Worm (Caenorhabditis elegans): ENCODE results near the gene josd-1.

Gene josd-1

ce11 chrIII:2836339-2836738, at the start of gene josd-1:
Gene josd-1 (plus strand): TSS chrIII:2836639.
- no peak for TF ChIP-seq unc-62 (GFP tag; optimal IDR thresholded peaks at IDR 0.05)
- no peak for TF ChIP-seq mef-2 (tag; optimal IDR thresholded peaks at IDR 0.05)
- TF ChIP-seq ztf-11 (tag; optimal IDR thresholded peaks at IDR 0.05) = no peak
- no peak for TF ChIP-seq elt-2 (tag; optimal IDR thresholded peaks at IDR 0.05)
- no peak for TF ChIP-seq nhr-237 (tag; optimal IDR thresholded peaks at IDR 0.05)
- TF ChIP-seq C04F5.9 (tag; optimal IDR thresholded peaks at IDR 0.05) = no peak
- no peak for TF ChIP-seq ceh-82 (tag; optimal IDR thresholded peaks at IDR 0.05)

ce11 chrIII:2786740-2787139, 49.7 kb upstream of the josd-1 start, which contains the start of gene nduc-2:
Gene nduc-2 (plus strand): TSS chrIII:2786852.
- TF ChIP-seq mep-1 (tag; optimal IDR thresholded peaks at IDR 0.05) (no peak), nhr-85 (tag) (no peak), mdl-1 (tag; optimal IDR thresholded peaks at IDR 0.05) (no peak), pag-3 (tag; optimal IDR thresholded peaks at IDR 0.05; ENCODE audit: borderline replicate concordance, insufficient read depth) (no peak), nhr-237 (tag; optimal IDR thresholded peaks at IDR 0.05) (no peak), tlp-1 (tag; optimal IDR thresholded peaks at IDR 0.05) (no peak), unc-62 (GFP tag; optimal IDR thresholded peaks at IDR 0.05) (no peak), nhr-71 (tag; optimal IDR thresholded peaks at IDR 0.05) (peak; percentile 34), mab-9 (GFP tag; IDR thresholded peaks at IDR 0.05) (no peak), elt-3 (tag; optimal IDR thresholded peaks at IDR 0.05) (no peak), vab-15 (tag; optimal IDR thresholded peaks at IDR 0.05) (no peak), lin-13 (GFP tag; optimal IDR thresholded peaks at IDR 0.05) (no peak), nhr-11 (tag; optimal IDR thresholded peaks at IDR 0.05) (no peak), egl-13 (tag; optimal IDR thresholded peaks at IDR 0.05) (no peak), pax-3 (tag; optimal IDR thresholded peaks at IDR 0.05) (peak; percentile 3), efl-1 (optimal IDR thresholded peaks at IDR 0.05) (no peak), efl-1 (GFP tag; optimal IDR thresholded peaks at IDR 0.05 in 1 of 2) (no peak), efl-3 (GFP tag; optimal IDR thresholded peaks at IDR 0.05) (no peak), ama-1 (optimal IDR thresholded peaks at IDR 0.05) (peak; percentile 11), rnt-1 (tag; optimal IDR thresholded peaks at IDR 0.05) (no peak), grh-1 (GFP tag; IDR thresholded peaks at IDR 0.05) (peak; percentile 21; the same call in 1 of the 2 replicates)

ce11 chrIII:2787979-2788491, 48.4 kb upstream of the josd-1 start, which contains the start of gene tbcc-1:
Gene tbcc-1 (plus strand): TSS chrIII:2788441.
- TF ChIP-seq sox-4 (tag; optimal IDR thresholded peaks at IDR 0.05) (no peak), unc-98 (GFP tag; IDR thresholded peaks at IDR 0.05) (no peak), elt-2 (tag; optimal IDR thresholded peaks at IDR 0.05) (no peak), nhr-11 (tag; optimal IDR thresholded peaks at IDR 0.05) (no peak), dpl-1 (GFP tag; optimal IDR thresholded peaks at IDR 0.05) (no peak), lir-3 (tag; optimal IDR thresholded peaks at IDR 0.05; ENCODE audit: poor library complexity) (no peak), C16A3.4 (tag; optimal IDR thresholded peaks at IDR 0.05) (no peak), egl-13 (tag; optimal IDR thresholded peaks at IDR 0.05) (no peak), swsn-7 (tag; optimal IDR thresholded peaks at IDR 0.05) (no peak), snu-23 (GFP tag; optimal IDR thresholded peaks at IDR 0.05) (no peak), mdl-1 (tag; optimal IDR thresholded peaks at IDR 0.05) (no peak), pqm-1 (tag; optimal IDR thresholded peaks at IDR 0.05) (no peak), mep-1 (tag; optimal IDR thresholded peaks at IDR 0.05) (no peak), nhr-77 (tag; optimal IDR thresholded peaks at IDR 0.05) (no peak), sptf-1 (tag; optimal IDR thresholded peaks at IDR 0.05) (no peak), F16B12.6 (tag; optimal IDR thresholded peaks at IDR 0.05) (no peak), fos-1 (tag; optimal IDR thresholded peaks at IDR 0.05) (no peak), vab-15 (tag; optimal IDR thresholded peaks at IDR 0.05) (no peak), ets-5 (GFP tag; IDR thresholded peaks at IDR 0.05) (no peak)
